Fruit fly (Drosophila melanogaster): ENCODE data around the gene trh.

The trh gene

dm6 chr3L:319145-320009 is 73.1 kb downstream of the trh start, which contains the start of gene fwd (continued):
- peak; percentile 54 for TF ChIP-seq CG33557 (GFP tag; optimal IDR thresholded peaks at IDR 0.05)
- TF ChIP-seq pho (GFP tag; optimal IDR thresholded peaks at IDR 0.05), result peak; percentile 14
- peak; percentile 15 for TF ChIP-seq CG12219 (GFP tag; optimal IDR thresholded peaks at IDR 0.05)
- no peak for TF ChIP-seq prd (optimal IDR thresholded peaks at IDR 0.05)
- 0 out of 3 replicates have a peak, but pooled peaks have one; percentile 21 for TF ChIP-seq prd (GFP tag; IDR thresholded peaks at IDR 0.05)
- TF ChIP-seq Dp (GFP tag; optimal IDR thresholded peaks at IDR 0.05), result peak; percentile 60
- TF ChIP-seq Gsc (GFP tag; IDR thresholded peaks at IDR 0.05), result no peak
- peak; percentile 63 for TF ChIP-seq CG4282 (GFP tag; optimal IDR thresholded peaks at IDR 0.05)
- peak; percentile 84 for TF ChIP-seq Med (GFP tag)
- TF ChIP-seq chinmo (GFP tag; IDR thresholded peaks at IDR 0.05; ENCODE audit: partially characterized antibody), result peak; percentile 84; the same call in 2 of the 4 replicates
- peak; percentile 70 for TF ChIP-seq CG17829 (tag; optimal IDR thresholded peaks at IDR 0.05)
- no peak for TF ChIP-seq Mad (GFP tag; optimal IDR thresholded peaks at IDR 0.05)
- peak; percentile 14 for TF ChIP-seq Nf-YB (GFP tag; optimal IDR thresholded peaks at IDR 0.05)
- peak; percentile 66 for TF ChIP-seq Sin3A (optimal IDR thresholded peaks at IDR 0.05)
- TF ChIP-seq CG43689 (GFP tag; IDR thresholded peaks at IDR 0.05), result no peak
- peak; percentile 49 for TF ChIP-seq CG13894 (tag; optimal IDR thresholded peaks at IDR 0.05)
- peak; percentile 87 for TF ChIP-seq CG15479 (GFP tag; optimal IDR thresholded peaks at IDR 0.05)
- peak; percentile 36; the same call in 1 of the 2 replicates for TF ChIP-seq ara (GFP tag; IDR thresholded peaks at IDR 0.05)
- TF ChIP-seq run (tag; optimal IDR thresholded peaks at IDR 0.05), result peak; percentile 13
- TF ChIP-seq Hand (GFP tag; optimal IDR thresholded peaks at IDR 0.05), result peak; percentile 30
- TF ChIP-seq amos (GFP tag; IDR thresholded peaks at IDR 0.05; ENCODE audit: partially characterized antibody), result peak; percentile 58
- peak; percentile 58; the same call in 2 of the 3 replicates for TF ChIP-seq knrl (GFP tag; IDR thresholded peaks at IDR 0.05; ENCODE audit: partially characterized antibody)
- TF ChIP-seq CG9727 (GFP tag; optimal IDR thresholded peaks at IDR 0.05), result peak; percentile 54
- peak; percentile 88 for TF ChIP-seq Ets97D (GFP tag; optimal IDR thresholded peaks at IDR 0.05)
- peak; percentile 43 for TF ChIP-seq Fer1 (GFP tag; optimal IDR thresholded peaks at IDR 0.05)
- peak; percentile 100 for TF ChIP-seq her (GFP tag; optimal IDR thresholded peaks at IDR 0.05)
- TF ChIP-seq dpn (GFP tag; optimal IDR thresholded peaks at IDR 0.05), result peak; percentile 7 to 38
- peak; percentile 18 for TF ChIP-seq Camta (GFP tag; optimal IDR thresholded peaks at IDR 0.05)
- no peak for TF ChIP-seq CG6689 (GFP tag; IDR thresholded peaks at IDR 0.05)
- TF ChIP-seq CG10267 (tag; optimal IDR thresholded peaks at IDR 0.05), result peak; percentile 65
- no peak for TF ChIP-seq CG17359 (tag; optimal IDR thresholded peaks at IDR 0.05)
- TF ChIP-seq jumu (GFP tag; optimal IDR thresholded peaks at IDR 0.05), result peak; percentile 53
- TF ChIP-seq slbo (GFP tag; IDR thresholded peaks at IDR 0.05), result peak; percentile 15; the same call in 1 of the 2 replicates
- peak; percentile 15; the same call in 1 of the 2 replicates for TF ChIP-seq sob (GFP tag; IDR thresholded peaks at IDR 0.05)
- peak; percentile 40; the same call in 1 of the 3 replicates for TF ChIP-seq CG2199 (GFP tag; IDR thresholded peaks at IDR 0.05)
- TF ChIP-seq Antp (GFP tag; optimal IDR thresholded peaks at IDR 0.05), result no peak
- peak; percentile 39 for TF ChIP-seq CoRest (tag; optimal IDR thresholded peaks at IDR 0.05)
- peak; percentile 15 for TF ChIP-seq CG4424 (GFP tag; optimal IDR thresholded peaks at IDR 0.05)
- TF ChIP-seq CG7928 (GFP tag; optimal IDR thresholded peaks at IDR 0.05), result peak; percentile 11
- no peak for TF ChIP-seq Dip2 (GFP tag; IDR thresholded peaks at IDR 0.05)
- no peak for TF ChIP-seq lmd (GFP tag; IDR thresholded peaks at IDR 0.05)
- TF ChIP-seq YL-1 (GFP tag; optimal IDR thresholded peaks at IDR 0.05), result peak; percentile 97
- TF ChIP-seq CG10543 (GFP tag; optimal IDR thresholded peaks at IDR 0.05), result peak; percentile 82
- no peak for TF ChIP-seq CG5245 (GFP tag; optimal IDR thresholded peaks at IDR 0.05)
- TF ChIP-seq CG13296 (GFP tag; optimal IDR thresholded peaks at IDR 0.05), result peak; percentile 18
- TF ChIP-seq zfh2 (GFP tag; optimal IDR thresholded peaks at IDR 0.05), result peak; percentile 3
- no peak for TF ChIP-seq gcm (GFP tag; optimal IDR thresholded peaks at IDR 0.05)
- peak; percentile 41; the same call in 2 of the 4 replicates for TF ChIP-seq Dll (GFP tag; IDR thresholded peaks at IDR 0.05; ENCODE audit: partially characterized antibody)
- peak; percentile 68 for TF ChIP-seq Deaf1 (tag; optimal IDR thresholded peaks at IDR 0.05)
